Worm (Caenorhabditis elegans) whole organism, L4 larva: Measurements from ENCODE around the gene B0432.9.
A peak's percentile ranks its signal among the peaks of the same experiment; 100 is the strongest.

ENCODE experiments used
- F10B5.3 ChIP-seq: sonication (generic microtip); optimal IDR thresholded peaks from 2 replicates; lab custom pipeline; 2016; ENCODE audit warnings: mild to moderate bottlenecking, missing genetic modification characterization, missing compliant biosample characterization
- F37D6.2 ChIP-seq: sonication (generic microtip); optimal IDR thresholded peaks from 2 replicates; lab custom pipeline; 2016; ENCODE audit warnings: mild to moderate bottlenecking, missing genetic modification characterization, missing compliant biosample characterization
- T20F7.1 ChIP-seq: fragments of 200-800 bp; sonication (Bioruptor generic); optimal IDR thresholded peaks from 2 replicates; lab custom pipeline; 2018; ENCODE audit warnings: mild to moderate bottlenecking, missing genetic modification characterization, missing compliant biosample characterization
- T26A8.4 ChIP-seq: fragments of 200-800 bp; sonication (Bioruptor generic); IDR thresholded peaks from 2 replicates; pipeline ENCODE4 v1.3.6; 2022; ENCODE audit warnings: missing genetic modification characterization, missing compliant biosample characterization
- ZK546.5 ChIP-seq, 2 experiments: sonication (generic microtip); optimal IDR thresholded peaks; 2 replicates each; lab custom pipeline; 2017; ENCODE audit warnings: missing biosample characterization in 2 of 2, missing genetic modification characterization in 2 of 2
- arid-1 ChIP-seq: fragments of 200-800 bp; sonication (Bioruptor generic); conservative IDR thresholded peaks from 2 replicates; pipeline ENCODE4 v1.3.6; 2022; ENCODE audit warnings: missing genetic modification reagents, missing genetic modification characterization, missing compliant biosample characterization
- attf-4 ChIP-seq: sonication (generic microtip); optimal IDR thresholded peaks from 3 replicates; lab custom pipeline; 2017; ENCODE audit warnings: missing biosample characterization, missing genetic modification characterization
- ceh-28 ChIP-seq: fragments of 150-350 bp; optimal IDR thresholded peaks from 2 replicates; lab custom pipeline; 2014; ENCODE audit warnings: missing biosample characterization, missing genetic modification reagents, missing genetic modification characterization
- ceh-62 ChIP-seq: sonication (generic microtip); optimal IDR thresholded peaks from 2 replicates; lab custom pipeline; 2017; ENCODE audit warnings: missing biosample characterization, missing genetic modification characterization
- ces-1 ChIP-seq: fragments of 150-350 bp; sonication (generic microtip); optimal IDR thresholded peaks from 4 replicates; lab custom pipeline; 2014; ENCODE audit warnings: missing biosample characterization, missing genetic modification reagents, missing genetic modification characterization
- cey-2 ChIP-seq: sonication (generic microtip); optimal IDR thresholded peaks from 3 replicates; lab custom pipeline; 2017; ENCODE audit warnings: missing genetic modification characterization, mild to moderate bottlenecking, missing compliant biosample characterization, antibody characterized with exemption, borderline replicate concordance; ENCODE audit not compliant: insufficient read depth
- ctbp-1 ChIP-seq: fragments of 200-800 bp; sonication (Bioruptor generic); IDR thresholded peaks from 2 replicates; pipeline ENCODE4 v1.3.6; 2022; ENCODE audit warnings: missing genetic modification reagents, missing genetic modification characterization, missing compliant biosample characterization
- daf-12 ChIP-seq: fragments of 150-350 bp; optimal IDR thresholded peaks from 2 replicates; lab custom pipeline; 2014; ENCODE audit warnings: missing biosample characterization, missing genetic modification reagents, missing genetic modification characterization
- daf-16 ChIP-seq, 3 experiments: sonication (generic microtip); optimal IDR thresholded peaks; 2 replicates each; lab custom pipeline; 2016 to 2017; ENCODE audit warnings: missing genetic modification characterization in 3 of 3, missing genetic modification reagents in 3 of 3, mild to moderate bottlenecking in 2 of 3, missing compliant biosample characterization in 2 of 3, missing biosample characterization in 1 of 3, moderate library complexity in 1 of 3
- dmd-9 ChIP-seq: fragments of 200-800 bp; sonication (Bioruptor generic); IDR thresholded peaks from 2 replicates; pipeline ENCODE4 v1.3.6; 2022; ENCODE audit warnings: missing genetic modification reagents, missing genetic modification characterization, missing compliant biosample characterization
- dpl-1 ChIP-seq: fragments of 150-350 bp; optimal IDR thresholded peaks from 2 replicates; lab custom pipeline; 2014; ENCODE audit warnings: missing biosample characterization, missing genetic modification reagents, missing genetic modification characterization
- dve-1 ChIP-seq: sonication (generic microtip); optimal IDR thresholded peaks from 2 replicates; lab custom pipeline; 2017; ENCODE audit warnings: antibody characterized with exemption, mild to moderate bottlenecking, missing genetic modification characterization, missing compliant biosample characterization; ENCODE audit not compliant: insufficient read depth
- egl-43 ChIP-seq: fragments of 200-800 bp; sonication (Bioruptor generic); IDR thresholded peaks from 2 replicates; pipeline ENCODE4 v1.3.6; 2022; ENCODE audit warnings: missing genetic modification reagents, missing genetic modification characterization, missing compliant biosample characterization
- hif-1 ChIP-seq, 2 experiments: sonication (generic microtip); optimal IDR thresholded peaks; 2 replicates each; lab custom pipeline; 2016 to 2017; ENCODE audit warnings: missing compliant biosample characterization in 2 of 2, missing genetic modification characterization in 2 of 2, missing genetic modification reagents in 2 of 2, missing genotype in 2 of 2, mild to moderate bottlenecking in 1 of 2
- hlh-11 ChIP-seq: fragments of 200-800 bp; sonication (Bioruptor generic); optimal IDR thresholded peaks from 2 replicates; lab custom pipeline; 2018; ENCODE audit warnings: mild to moderate bottlenecking, missing genetic modification characterization, missing compliant biosample characterization
- hlh-30 ChIP-seq: sonication (generic microtip); optimal IDR thresholded peaks from 2 replicates; lab custom pipeline; 2017; ENCODE audit warnings: antibody characterized with exemption, mild to moderate bottlenecking, missing genetic modification characterization, missing compliant biosample characterization; ENCODE audit not compliant: insufficient read depth
- lim-7 ChIP-seq: fragments of 200-800 bp; sonication (Bioruptor generic); IDR thresholded peaks from 2 replicates; pipeline ENCODE4 v1.3.6; 2022; ENCODE audit warnings: missing genetic modification characterization, missing compliant biosample characterization
- lin-15B ChIP-seq: fragments of 150-350 bp; sonication (generic microtip); optimal IDR thresholded peaks from 3 replicates; lab custom pipeline; 2014; ENCODE audit warnings: missing biosample characterization, missing genetic modification characterization
- lin-29 ChIP-seq: fragments of 200-800 bp; sonication (Bioruptor generic); IDR thresholded peaks from 2 replicates; pipeline ENCODE4 v1.3.6; 2022; ENCODE audit warnings: missing genetic modification reagents, missing genetic modification characterization, missing compliant biosample characterization
- madf-9 ChIP-seq: fragments of 200-800 bp; sonication (Bioruptor generic); conservative IDR thresholded peaks from 2 replicates; pipeline ENCODE4 v1.3.6; 2022; ENCODE audit warnings: missing genetic modification reagents, missing genetic modification characterization, missing compliant biosample characterization
- mdt-29 ChIP-seq: fragments of 200-800 bp; sonication (Bioruptor generic); IDR thresholded peaks from 2 replicates; pipeline ENCODE4 v1.3.6; 2022; ENCODE audit warnings: missing genetic modification reagents, missing genetic modification characterization, missing compliant biosample characterization
- mxl-2 ChIP-seq: fragments of 200-800 bp; sonication (Bioruptor generic); conservative IDR thresholded peaks from 2 replicates; pipeline ENCODE4 v1.3.6; 2022; ENCODE audit warnings: missing genetic modification reagents, missing genetic modification characterization, missing compliant biosample characterization
- nhr-102 ChIP-seq: sonication (generic microtip); optimal IDR thresholded peaks from 2 replicates; lab custom pipeline; 2016; ENCODE audit warnings: mild to moderate bottlenecking, missing genetic modification characterization, moderate library complexity, missing compliant biosample characterization
- nhr-28 ChIP-seq: fragments of 150-350 bp; optimal IDR thresholded peaks from 2 replicates; lab custom pipeline; 2014; ENCODE audit warnings: missing biosample characterization, missing genetic modification characterization
- nhr-6 ChIP-seq: fragments of 150-350 bp; optimal IDR thresholded peaks from 2 replicates; lab custom pipeline; 2014; ENCODE audit warnings: missing biosample characterization, missing genetic modification characterization
- nhr-77 ChIP-seq: fragments of 150-350 bp; optimal IDR thresholded peaks from 2 replicates; lab custom pipeline; 2014; ENCODE audit warnings: missing biosample characterization, missing genetic modification characterization
- pha-4 ChIP-seq, 2 experiments: fragments of 150-350 bp in 1 of 2; fragments of 200-800 bp in 1 of 2; sonication (Bioruptor generic) in 1 of 2; IDR thresholded peaks in 1 of 2; optimal IDR thresholded peaks in 1 of 2; 2 replicates each; pipeline versions ENCODE4 v1.3.6 to Lab custom; 2014 to 2022; ENCODE audit warnings: missing genetic modification characterization in 2 of 2, missing genetic modification reagents in 2 of 2, missing biosample characterization in 1 of 2, missing compliant biosample characterization in 1 of 2
- php-3 ChIP-seq: fragments of 200-800 bp; sonication (Bioruptor generic); IDR thresholded peaks from 2 replicates; pipeline ENCODE4 v1.3.6; 2022; ENCODE audit warnings: missing genetic modification reagents, missing genetic modification characterization, missing compliant biosample characterization
- pqm-1 ChIP-seq: sonication (generic microtip); optimal IDR thresholded peaks from 2 replicates; lab custom pipeline; 2017; ENCODE audit warnings: missing biosample characterization, missing genetic modification characterization
- rbr-2 ChIP-seq: sonication (generic microtip); optimal IDR thresholded peaks from 2 replicates; lab custom pipeline; 2016; ENCODE audit warnings: missing genotype, missing genetic modification characterization, missing compliant biosample characterization
- skn-1 ChIP-seq: fragments of 150-350 bp; optimal IDR thresholded peaks from 2 replicates; lab custom pipeline; 2014; ENCODE audit warnings: missing biosample characterization, missing genetic modification characterization
- snpc-1.2 ChIP-seq: fragments of 200-800 bp; sonication (Bioruptor generic); IDR thresholded peaks from 2 replicates; pipeline ENCODE4 v1.3.6; 2022; ENCODE audit warnings: missing genetic modification reagents, missing genetic modification characterization, missing compliant biosample characterization
- spr-1 ChIP-seq: sonication (generic microtip); optimal IDR thresholded peaks from 2 replicates; lab custom pipeline; 2016; ENCODE audit warnings: mild to moderate bottlenecking, missing genetic modification characterization, missing compliant biosample characterization
- spr-3 ChIP-seq: fragments of 200-800 bp; sonication (Bioruptor generic); optimal IDR thresholded peaks from 2 replicates; lab custom pipeline; 2018; ENCODE audit warnings: mild to moderate bottlenecking, missing genetic modification characterization, missing compliant biosample characterization
- tra-1 ChIP-seq: fragments of 200-800 bp; sonication (Bioruptor generic); IDR thresholded peaks from 2 replicates; pipeline ENCODE4 v1.3.6; 2022; ENCODE audit warnings: missing genetic modification reagents, missing genetic modification characterization, missing compliant biosample characterization
- unc-130 ChIP-seq: sonication (generic microtip); optimal IDR thresholded peaks from 2 replicates; lab custom pipeline; 2016; ENCODE audit warnings: missing genetic modification reagents, missing genetic modification characterization, missing compliant biosample characterization
- unc-39 ChIP-seq: sonication (generic microtip); optimal IDR thresholded peaks from 2 replicates; lab custom pipeline; 2017; ENCODE audit warnings: missing biosample characterization, missing genetic modification characterization
- zag-1 ChIP-seq: fragments of 150-350 bp; optimal IDR thresholded peaks from 2 replicates; lab custom pipeline; 2014; ENCODE audit warnings: missing biosample characterization, missing genetic modification characterization
- zfp-2 ChIP-seq: sonication (generic microtip); optimal IDR thresholded peaks from 2 replicates; lab custom pipeline; 2016; ENCODE audit warnings: mild to moderate bottlenecking, missing genetic modification characterization, missing compliant biosample characterization
- zfp-3 ChIP-seq: fragments of 200-800 bp; sonication (Bioruptor generic); conservative IDR thresholded peaks from 2 replicates; pipeline ENCODE4 v1.3.6; 2022; ENCODE audit warnings: missing genetic modification reagents, missing genetic modification characterization, missing compliant biosample characterization

B0432.9 gene

ce11 chrII:285627-286550 is 2.4 kb upstream of the B0432.9 start, which contains the start of gene B0432.10 (continued):
- TF ChIP-seq lim-7 (GFP tag; lab: Robert Waterston, UW) = no peak
- TF ChIP-seq lin-29 (GFP tag; lab: Robert Waterston, UW) = no peak
- TF ChIP-seq nhr-77 (tag; lab: Kevin White, UChicago) = peak; percentile 51
- TF ChIP-seq snpc-1.2 (GFP tag; lab: Robert Waterston, UW) = no peak
- TF ChIP-seq tra-1 (GFP tag; lab: Robert Waterston, UW) = no peak
- peak; percentile 64 for TF ChIP-seq hlh-11 (tag; lab: Kevin White, UChicago)
- no peak for TF ChIP-seq ceh-62 (tag; lab: Kevin White, UChicago)
- TF ChIP-seq dpl-1 (GFP tag; lab: Kevin White, UChicago) = peak; percentile 96
- no peak for TF ChIP-seq ctbp-1 (GFP tag; lab: Robert Waterston, UW)
- TF ChIP-seq F37D6.2 (tag; lab: Kevin White, UChicago) = peak; percentile 46
- no peak for TF ChIP-seq egl-43 (GFP tag; lab: Robert Waterston, UW)
- TF ChIP-seq dmd-9 (GFP tag; lab: Robert Waterston, UW) = no peak
- TF ChIP-seq nhr-6 = peak; percentile 20
- TF ChIP-seq spr-3 (GFP tag; lab: Kevin White, UChicago) = peak; percentile 11
- TF ChIP-seq mxl-2 = no peak
- peak; percentile 19 for TF ChIP-seq pqm-1 (tag; lab: Kevin White, UChicago)
- no peak for TF ChIP-seq unc-39
- no peak for TF ChIP-seq zag-1 (tag; lab: Kevin White, UChicago)
- peak in 1 of 2 experiments; percentile 7 for TF ChIP-seq hif-1 (tag; optimal IDR thresholded peaks at IDR 0.05; lab: Kevin White, UChicago)
- TF ChIP-seq daf-12 (tag; lab: Kevin White, UChicago) = no peak
- TF ChIP-seq ces-1 (GFP tag; lab: Kevin White, UChicago) = no peak
- no peak for TF ChIP-seq mdt-29
- TF ChIP-seq pha-4 (GFP tag; IDR thresholded peaks at IDR 0.05; lab: Robert Waterston, UW) = peak; percentile 51; the same call in 1 of the 2 replicates
- TF ChIP-seq pha-4 (tag; optimal IDR thresholded peaks at IDR 0.05; lab: Kevin White, UChicago) = peak; percentile 92
- peak; percentile 69; the same call in 1 of the 2 replicates for TF ChIP-seq T26A8.4 (GFP tag; lab: Robert Waterston, UW)
- TF ChIP-seq ceh-28 (tag; lab: Kevin White, UChicago) = no peak
- peak; percentile 33 for TF ChIP-seq nhr-102
- no peak for TF ChIP-seq daf-16 (GFP tag; optimal IDR thresholded peaks at IDR 0.05; lab: Kevin White, UChicago)
- TF ChIP-seq daf-16 (tag; optimal IDR thresholded peaks at IDR 0.05; lab: Kevin White, UChicago) = peak; percentile 45

DNA sequence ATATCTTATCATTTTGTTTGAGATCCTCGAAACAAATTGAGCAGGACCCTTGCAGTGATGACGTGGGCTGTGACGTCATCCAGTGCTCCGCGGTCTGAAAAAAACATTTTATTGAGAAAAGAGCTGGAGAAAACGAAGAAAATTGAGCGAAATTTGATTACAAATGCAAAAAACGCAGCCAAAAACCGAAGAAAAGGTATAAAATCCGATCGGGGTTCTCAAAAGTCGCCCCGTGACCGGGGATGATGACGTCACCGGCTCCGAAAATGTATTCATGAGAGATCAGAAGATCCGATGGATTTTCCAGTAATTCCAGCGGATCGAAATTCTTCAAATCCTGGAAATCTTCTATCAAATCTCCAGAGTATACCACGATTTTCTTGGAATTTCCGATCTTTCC is 1.0 kb downstream of the B0432.9 start, which contains the start of gene trul-1:
trul-1 (minus strand) TSS at position 101 of the 400 bp plus-strand sequence.
- TF ChIP-seq egl-43 (GFP tag; lab: Robert Waterston, UW) (no peak), unc-130 (GFP tag; lab: Kevin White, UChicago) (no peak), nhr-6 (no peak), nhr-28 (tag; lab: Kevin White, UChicago) (no peak), T20F7.1 (GFP tag; lab: Kevin White, UChicago) (no peak)

DNA sequence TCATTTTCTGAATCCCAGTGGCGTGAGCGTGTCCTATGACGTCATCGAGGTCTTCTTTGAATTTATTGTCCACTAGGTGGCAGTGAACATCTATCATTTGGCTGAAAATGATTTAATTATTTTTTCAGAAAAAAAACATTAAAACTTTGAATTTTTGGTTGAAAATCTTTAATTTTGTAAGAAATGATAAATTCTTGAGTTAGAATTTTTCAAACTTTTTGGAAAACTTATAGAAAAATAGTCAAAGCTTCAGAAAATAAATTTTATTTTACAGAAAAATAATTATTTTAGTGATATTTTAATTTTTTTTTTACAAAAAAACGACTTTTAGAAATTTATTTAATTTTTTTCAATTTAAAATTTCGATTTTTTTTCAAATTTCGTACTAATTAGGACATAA is 4.9 kb downstream of the B0432.9 start, which contains the start of gene B0432.8:
B0432.8 (minus strand) TSS at position 101 of the 400 bp plus-strand sequence.
- TF ChIP-seq zfp-2 (tag; lab: Kevin White, UChicago) = no peak
- no peak for TF ChIP-seq lin-15B (tag; lab: Kevin White, UChicago)
- TF ChIP-seq zfp-3 (GFP tag; lab: Robert Waterston, UW) = no peak
- TF ChIP-seq arid-1 (GFP tag; lab: Robert Waterston, UW) = no peak
- no peak for TF ChIP-seq ZK546.5 (tag; optimal IDR thresholded peaks at IDR 0.05; lab: Kevin White, UChicago)
- TF ChIP-seq php-3 = no peak
- no peak for TF ChIP-seq skn-1 (tag; lab: Kevin White, UChicago)
- TF ChIP-seq madf-9 = no peak
- TF ChIP-seq nhr-28 (tag; lab: Kevin White, UChicago) = no peak
- no peak for TF ChIP-seq rbr-2
- TF ChIP-seq hlh-30 (tag; lab: Kevin White, UChicago) = no peak
- no peak for TF ChIP-seq attf-4 (tag; lab: Kevin White, UChicago)
- no peak for TF ChIP-seq F10B5.3 (tag; lab: Kevin White, UChicago)
- TF ChIP-seq spr-1 (tag; lab: Kevin White, UChicago) = no peak
- TF ChIP-seq mdt-29 = no peak
- no peak for TF ChIP-seq dve-1 (tag; lab: Kevin White, UChicago)
- TF ChIP-seq ceh-62 (tag; lab: Kevin White, UChicago) = no peak
- no peak for TF ChIP-seq cey-2
